In genomic region chr3R:14742928-14743327, dm6 we compare ENCODE assay signal across 1 fruit fly cellular context.
A peak's percentile ranks its signal among the peaks of the same experiment; 100 is the strongest.
TF ChIP-seq lines count a peak whose summit lies in the region.

No protein-coding gene starts in this region.

TF ChIP-seq in whole organism, embryonic, 481 proteins besides CTCF, POLR2A, EP300 and RAD21 (continued from another document and continues in another):
- TF ChIP-seq CG6765 (GFP tag; optimal IDR thresholded peaks at IDR 0.05; lab: Kevin White, UChicago) (no peak), grau (tag; optimal IDR thresholded peaks at IDR 0.05; lab: Kevin White, UChicago) (peak; percentile 90), CG2889 (GFP tag; IDR thresholded peaks at IDR 0.05; lab: Robert Waterston, UW) (no peak), inv (GFP tag; IDR thresholded peaks at IDR 0.05; lab: Robert Waterston, UW; ENCODE audit: partially characterized antibody) (no peak), tna (GFP tag; IDR thresholded peaks at IDR 0.05; lab: Robert Waterston, UW; ENCODE audit: partially characterized antibody) (no peak), sr (GFP tag; IDR thresholded peaks at IDR 0.05; lab: Robert Waterston, UW) (no peak), CG6791 (GFP tag; IDR thresholded peaks at IDR 0.05; lab: Robert Waterston, UW; ENCODE audit: partially characterized antibody) (no peak), CG15269 (tag; optimal IDR thresholded peaks at IDR 0.05; lab: Kevin White, UChicago) (peak; percentile 40), phol (tag; optimal IDR thresholded peaks at IDR 0.05; lab: Kevin White, UChicago) (peak; percentile 73), br (optimal IDR thresholded peaks at IDR 0.05; lab: Kevin White, UChicago) (no peak), pita (GFP tag; optimal IDR thresholded peaks at IDR 0.05; lab: Kevin White, UChicago) (no peak), toy (GFP tag; IDR thresholded peaks at IDR 0.05; lab: Robert Waterston, UW) (no peak), Fer2 (tag; optimal IDR thresholded peaks at IDR 0.05; lab: Kevin White, UChicago) (no peak), Neu2 (GFP tag; optimal IDR thresholded peaks at IDR 0.05; lab: Kevin White, UChicago; ENCODE audit: borderline replicate concordance) (no peak), CG9215 (GFP tag; IDR thresholded peaks at IDR 0.05; lab: Robert Waterston, UW) (no peak), crc (GFP tag; optimal IDR thresholded peaks at IDR 0.05; lab: Kevin White, UChicago) (no peak), Sry-β (GFP tag; optimal IDR thresholded peaks at IDR 0.05; lab: Kevin White, UChicago) (no peak), CG12391 (tag; optimal IDR thresholded peaks at IDR 0.05; lab: Kevin White, UChicago) (peak; percentile 48), CG1832 (GFP tag; optimal IDR thresholded peaks at IDR 0.05; lab: Kevin White, UChicago) (no peak), Sox100B (GFP tag; optimal IDR thresholded peaks at IDR 0.05; lab: Kevin White, UChicago) (peak; percentile 33), Adf1 (GFP tag; IDR thresholded peaks at IDR 0.05; lab: Robert Waterston, UW) (no peak), ci (GFP tag; IDR thresholded peaks at IDR 0.05; lab: Robert Waterston, UW) (peak; percentile 86), sqz (GFP tag; optimal IDR thresholded peaks at IDR 0.05; lab: Kevin White, UChicago) (no peak), Rfx (GFP tag; IDR thresholded peaks at IDR 0.05; lab: Robert Waterston, UW) (peak; percentile 59), HLH54F (GFP tag; optimal IDR thresholded peaks at IDR 0.05; lab: Kevin White, UChicago) (no peak), Dp (GFP tag; optimal IDR thresholded peaks at IDR 0.05; lab: Kevin White, UChicago) (no peak), btn (GFP tag; optimal IDR thresholded peaks at IDR 0.05; lab: Kevin White, UChicago) (no peak), CG9797 (GFP tag; optimal IDR thresholded peaks at IDR 0.05; lab: Kevin White, UChicago) (no peak), CG5953 (GFP tag; IDR thresholded peaks at IDR 0.05; lab: Robert Waterston, UW) (no peak), Ada2b (GFP tag; IDR thresholded peaks at IDR 0.05; lab: Robert Waterston, UW) (peak; percentile 67), Bteb2 (GFP tag; optimal IDR thresholded peaks at IDR 0.05; lab: Kevin White, UChicago) (no peak), CG13894 (tag; optimal IDR thresholded peaks at IDR 0.05; lab: Kevin White, UChicago) (no peak), CG7963 (GFP tag; IDR thresholded peaks at IDR 0.05; lab: Robert Waterston, UW; ENCODE audit: partially characterized antibody) (no peak), knrl (GFP tag; IDR thresholded peaks at IDR 0.05; lab: Robert Waterston, UW; ENCODE audit: partially characterized antibody) (no peak), CG10565 (GFP tag; optimal IDR thresholded peaks at IDR 0.05; lab: Kevin White, UChicago) (no peak), CG6683 (GFP tag; optimal IDR thresholded peaks at IDR 0.05; lab: Kevin White, UChicago) (no peak), CG8765 (GFP tag; IDR thresholded peaks at IDR 0.05; lab: Robert Waterston, UW) (peak; percentile 30; the same call in 1 of the 2 replicates), fu2 (GFP tag; optimal IDR thresholded peaks at IDR 0.05; lab: Kevin White, UChicago) (no peak), Drgx (GFP tag; IDR thresholded peaks at IDR 0.05; lab: Robert Waterston, UW) (peak; percentile 88), CG9932 (GFP tag; IDR thresholded peaks at IDR 0.05; lab: Robert Waterston, UW) (no peak), pum (GFP tag; optimal IDR thresholded peaks at IDR 0.05; lab: Kevin White, UChicago) (no peak), CG6813 (GFP tag; optimal IDR thresholded peaks at IDR 0.05; lab: Kevin White, UChicago) (no peak), CG4617 (GFP tag; optimal IDR thresholded peaks at IDR 0.05; lab: Kevin White, UChicago; ENCODE audit: borderline replicate concordance) (no peak), CG10267 (tag; optimal IDR thresholded peaks at IDR 0.05; lab: Kevin White, UChicago) (peak; percentile 27), gem (tag; optimal IDR thresholded peaks at IDR 0.05; lab: Kevin White, UChicago) (peak; percentile 75), D19A (tag; optimal IDR thresholded peaks at IDR 0.05; lab: Kevin White, UChicago) (peak; percentile 37), CG8089 (GFP tag; optimal IDR thresholded peaks at IDR 0.05; lab: Kevin White, UChicago) (no peak), slp2 (GFP tag; optimal IDR thresholded peaks at IDR 0.05; lab: Kevin White, UChicago) (no peak), Eip74EF (GFP tag; optimal IDR thresholded peaks at IDR 0.05; lab: Kevin White, UChicago) (peak in 1 of 2 experiments; percentile 29), CG4730 (GFP tag; IDR thresholded peaks at IDR 0.05; lab: Robert Waterston, UW) (peak; percentile 63), Deaf1 (tag; optimal IDR thresholded peaks at IDR 0.05; lab: Kevin White, UChicago) (no peak), Ravus (GFP tag; IDR thresholded peaks at IDR 0.05; lab: Robert Waterston, UW) (no peak), Stat92E (GFP tag; optimal IDR thresholded peaks at IDR 0.05; lab: Kevin White, UChicago) (no peak), CoRest (tag; optimal IDR thresholded peaks at IDR 0.05; lab: Kevin White, UChicago) (peak; percentile 37), Hr3 (GFP tag; optimal IDR thresholded peaks at IDR 0.05; lab: Kevin White, UChicago) (no peak), Lhr (GFP tag; optimal IDR thresholded peaks at IDR 0.05; lab: Kevin White, UChicago) (peak; percentile 17), esg (GFP tag; conservative IDR thresholded peaks at IDR 0.05; lab: Robert Waterston, UW) (peak; percentile 63), CG16779 (GFP tag; IDR thresholded peaks at IDR 0.05; lab: Robert Waterston, UW) (no peak), CG31365 (tag; optimal IDR thresholded peaks at IDR 0.05; lab: Kevin White, UChicago) (no peak), Rx (GFP tag; IDR thresholded peaks at IDR 0.05; lab: Robert Waterston, UW) (peak; percentile 41; the same call in 1 of the 2 replicates), CG18262 (tag; optimal IDR thresholded peaks at IDR 0.05; lab: Kevin White, UChicago) (peak; percentile 69), HHEX (GFP tag; optimal IDR thresholded peaks at IDR 0.05; lab: Kevin White, UChicago) (no peak), CG5245 (GFP tag; optimal IDR thresholded peaks at IDR 0.05; lab: Kevin White, UChicago) (no peak), CG34224 (GFP tag; IDR thresholded peaks at IDR 0.05; lab: Robert Waterston, UW; ENCODE audit: partially characterized antibody) (no peak), dimm (GFP tag; IDR thresholded peaks at IDR 0.05; lab: Robert Waterston, UW) (no peak; the same call in 1 of the 2 replicates), CG12942 (GFP tag; optimal IDR thresholded peaks at IDR 0.05; lab: Kevin White, UChicago) (no peak), run (tag; optimal IDR thresholded peaks at IDR 0.05; lab: Kevin White, UChicago) (no peak), dpn (GFP tag; optimal IDR thresholded peaks at IDR 0.05; lab: Kevin White, UChicago) (peak; percentile 38 to 46), fd64A (GFP tag; optimal IDR thresholded peaks at IDR 0.05; lab: Kevin White, UChicago) (no peak), CG3065 (GFP tag; optimal IDR thresholded peaks at IDR 0.05; lab: Kevin White, UChicago) (no peak), her (GFP tag; optimal IDR thresholded peaks at IDR 0.05; lab: Kevin White, UChicago) (no peak), crol (GFP tag; IDR thresholded peaks at IDR 0.05; lab: Robert Waterston, UW) (no peak), Dbx (GFP tag; IDR thresholded peaks at IDR 0.05; lab: Robert Waterston, UW) (no peak), aop (GFP tag; IDR thresholded peaks at IDR 0.05; lab: Robert Waterston, UW) (peak; percentile 18; the same call in 1 of the 2 replicates), sens (GFP tag; lab: Kevin White, UChicago) (peak; percentile 95), otp (GFP tag; IDR thresholded peaks at IDR 0.05; lab: Robert Waterston, UW) (peak; percentile 50; the same call in 1 of the 3 replicates), CG6654 (GFP tag; optimal IDR thresholded peaks at IDR 0.05; lab: Kevin White, UChicago) (no peak), ewg (GFP tag; optimal IDR thresholded peaks at IDR 0.05; lab: Kevin White, UChicago) (peak; percentile 36), dan (GFP tag; IDR thresholded peaks at IDR 0.05; lab: Robert Waterston, UW) (no peak), odd (GFP tag; optimal IDR thresholded peaks at IDR 0.05; lab: Kevin White, UChicago) (no peak), cas (GFP tag; IDR thresholded peaks at IDR 0.05; lab: Robert Waterston, UW) (no peak), tgo (GFP tag; IDR thresholded peaks at IDR 0.05; lab: Robert Waterston, UW) (peak; percentile 51; the same call in 2 of the 3 replicates), Lpt (GFP tag; optimal IDR thresholded peaks at IDR 0.05; lab: Kevin White, UChicago) (no peak), CG8290 (GFP tag; optimal IDR thresholded peaks at IDR 0.05; lab: Kevin White, UChicago) (peak; percentile 18), CG8290 (tag; optimal IDR thresholded peaks at IDR 0.05; lab: Kevin White, UChicago) (no peak), grn (GFP tag; optimal IDR thresholded peaks at IDR 0.05; lab: Kevin White, UChicago) (no peak), CG9609 (GFP tag; optimal IDR thresholded peaks at IDR 0.05; lab: Kevin White, UChicago) (no peak), Xbp1 (GFP tag; optimal IDR thresholded peaks at IDR 0.05; lab: Kevin White, UChicago) (peak; percentile 58), jigr1 (GFP tag; IDR thresholded peaks at IDR 0.05; lab: Robert Waterston, UW) (no peak), Poxn (GFP tag; IDR thresholded peaks at IDR 0.05; lab: Robert Waterston, UW) (no peak), H2.0 (GFP tag; IDR thresholded peaks at IDR 0.05; lab: Robert Waterston, UW) (peak; percentile 54), Dref (GFP tag; IDR thresholded peaks at IDR 0.05; lab: Robert Waterston, UW) (no peak), ems (GFP tag; optimal IDR thresholded peaks at IDR 0.05; lab: Kevin White, UChicago) (peak; percentile 39), CG1792 (GFP tag; optimal IDR thresholded peaks at IDR 0.05; lab: Kevin White, UChicago) (no peak), lov (optimal IDR thresholded peaks at IDR 0.05; lab: Kevin White, UChicago) (no peak), lov (GFP tag; IDR thresholded peaks at IDR 0.05; lab: Robert Waterston, UW) (peak; percentile 78), CG11723 (GFP tag; optimal IDR thresholded peaks at IDR 0.05; lab: Kevin White, UChicago) (peak; percentile 24), CG31388 (GFP tag; optimal IDR thresholded peaks at IDR 0.05; lab: Kevin White, UChicago) (no peak), eyg (GFP tag; optimal IDR thresholded peaks at IDR 0.05; lab: Kevin White, UChicago) (no peak), CG3407 (GFP tag; optimal IDR thresholded peaks at IDR 0.05; lab: Kevin White, UChicago) (peak; percentile 27), usp (GFP tag; optimal IDR thresholded peaks at IDR 0.05; lab: Kevin White, UChicago) (no peak), Vsx1 (GFP tag; optimal IDR thresholded peaks at IDR 0.05; lab: Kevin White, UChicago) (no peak), sens-2 (GFP tag; IDR thresholded peaks at IDR 0.05; lab: Robert Waterston, UW) (peak; percentile 58), gsb (GFP tag; IDR thresholded peaks at IDR 0.05; lab: Robert Waterston, UW) (no peak), Usf (GFP tag; optimal IDR thresholded peaks at IDR 0.05; lab: Kevin White, UChicago) (no peak), Atf3 (GFP tag; optimal IDR thresholded peaks at IDR 0.05; lab: Kevin White, UChicago) (no peak), chm (GFP tag; IDR thresholded peaks at IDR 0.05; lab: Robert Waterston, UW) (peak; percentile 72; the same call in 1 of the 2 replicates), pho (GFP tag; optimal IDR thresholded peaks at IDR 0.05; lab: Kevin White, UChicago) (no peak), CG13287 (GFP tag; IDR thresholded peaks at IDR 0.05; lab: Robert Waterston, UW; ENCODE audit: partially characterized antibody) (no peak), sug (tag; optimal IDR thresholded peaks at IDR 0.05; lab: Kevin White, UChicago) (no peak), CG17361 (GFP tag; IDR thresholded peaks at IDR 0.05; lab: Robert Waterston, UW) (peak; percentile 66; the same call in 2 of the 3 replicates), hkb (optimal IDR thresholded peaks at IDR 0.05; lab: Kevin White, UChicago) (no peak), hkb (GFP tag; IDR thresholded peaks at IDR 0.05; lab: Robert Waterston, UW) (peak; percentile 62; the same call in 1 of the 2 replicates), GATAe (GFP tag; conservative IDR thresholded peaks at IDR 0.05; lab: Robert Waterston, UW) (no peak), zfh2 (GFP tag; optimal IDR thresholded peaks at IDR 0.05; lab: Kevin White, UChicago) (no peak), al (GFP tag; IDR thresholded peaks at IDR 0.05; lab: Robert Waterston, UW) (no peak), vvl (GFP tag; IDR thresholded peaks at IDR 0.05; lab: Robert Waterston, UW) (peak; percentile 88), CG11247 (GFP tag; IDR thresholded peaks at IDR 0.05; lab: Robert Waterston, UW) (peak; percentile 20; the same call in 1 of the 2 replicates), Gug (GFP tag; IDR thresholded peaks at IDR 0.05; lab: Robert Waterston, UW) (peak; percentile 73), CG4282 (GFP tag; optimal IDR thresholded peaks at IDR 0.05; lab: Kevin White, UChicago) (no peak), Aef1 (GFP tag; IDR thresholded peaks at IDR 0.05; lab: Robert Waterston, UW) (peak; percentile 53; the same call in 1 of the 3 replicates), CG4404 (GFP tag; IDR thresholded peaks at IDR 0.05; lab: Robert Waterston, UW) (peak; percentile 46; the same call in 1 of the 2 replicates), PHDP (tag; optimal IDR thresholded peaks at IDR 0.05; lab: Kevin White, UChicago) (peak; percentile 29), nerfin-2 (GFP tag; IDR thresholded peaks at IDR 0.05; lab: Robert Waterston, UW; ENCODE audit: partially characterized antibody) (no peak), repo (GFP tag; optimal IDR thresholded peaks at IDR 0.05; lab: Kevin White, UChicago) (no peak), Six4 (GFP tag; optimal IDR thresholded peaks at IDR 0.05; lab: Kevin White, UChicago) (peak; percentile 35), NK7.1 (GFP tag; optimal IDR thresholded peaks at IDR 0.05; lab: Kevin White, UChicago) (no peak), Hmx (GFP tag; optimal IDR thresholded peaks at IDR 0.05; lab: Kevin White, UChicago) (no peak), ERR (GFP tag; optimal IDR thresholded peaks at IDR 0.05; lab: Kevin White, UChicago) (no peak), CG16813 (GFP tag; IDR thresholded peaks at IDR 0.05; lab: Robert Waterston, UW; ENCODE audit: partially characterized antibody) (no peak), CG8388 (GFP tag; optimal IDR thresholded peaks at IDR 0.05; lab: Kevin White, UChicago) (peak; percentile 63), Pdp1 (GFP tag; optimal IDR thresholded peaks at IDR 0.05; lab: Kevin White, UChicago) (peak; percentile 35 to 36), NC2β (GFP tag; optimal IDR thresholded peaks at IDR 0.05; lab: Kevin White, UChicago) (no peak), Nf-YC (tag; optimal IDR thresholded peaks at IDR 0.05; lab: Kevin White, UChicago) (no peak), scrt (GFP tag; optimal IDR thresholded peaks at IDR 0.05; lab: Kevin White, UChicago) (no peak)
